Worm (Caenorhabditis elegans) whole organism, L4 larva: Measurements from ENCODE around the gene ZK757.2.

Experiments
- Y5F2A.4 ChIP-seq: fragments of 200-800 bp; sonication (Bioruptor generic); optimal IDR thresholded peaks from 2 replicates; lab custom pipeline; 2018; ENCODE audit warnings: mild to moderate bottlenecking, missing genetic modification characterization, missing compliant biosample characterization
- aha-1 ChIP-seq: fragments of 150-350 bp; peaks from one replicate; lab custom pipeline; 2014; ENCODE audit warnings: missing biosample characterization, missing genetic modification characterization
- arid-1 ChIP-seq: fragments of 200-800 bp; sonication (Bioruptor generic); conservative IDR thresholded peaks from 2 replicates; pipeline ENCODE4 v1.3.6; 2022; ENCODE audit warnings: missing genetic modification reagents, missing genetic modification characterization, missing compliant biosample characterization
- ceh-28 ChIP-seq: fragments of 150-350 bp; optimal IDR thresholded peaks from 2 replicates; lab custom pipeline; 2014; ENCODE audit warnings: missing biosample characterization, missing genetic modification reagents, missing genetic modification characterization
- ceh-32 ChIP-seq: sonication (generic microtip); optimal IDR thresholded peaks from 2 replicates; lab custom pipeline; 2016; ENCODE audit warnings: mild to moderate bottlenecking, missing genetic modification characterization, missing compliant biosample characterization; ENCODE audit not compliant: poor library complexity
- ceh-62 ChIP-seq: sonication (generic microtip); optimal IDR thresholded peaks from 2 replicates; lab custom pipeline; 2017; ENCODE audit warnings: missing biosample characterization, missing genetic modification characterization
- ces-1 ChIP-seq: fragments of 150-350 bp; sonication (generic microtip); optimal IDR thresholded peaks from 4 replicates; lab custom pipeline; 2014; ENCODE audit warnings: missing biosample characterization, missing genetic modification reagents, missing genetic modification characterization
- daf-16 ChIP-seq, 3 experiments: sonication (generic microtip); optimal IDR thresholded peaks; 2 replicates each; lab custom pipeline; 2016 to 2017; ENCODE audit warnings: missing genetic modification characterization in 3 of 3, missing genetic modification reagents in 3 of 3, mild to moderate bottlenecking in 2 of 3, missing compliant biosample characterization in 2 of 3, missing biosample characterization in 1 of 3, moderate library complexity in 1 of 3
- dmd-6 ChIP-seq: fragments of 200-800 bp; sonication (Bioruptor generic); IDR thresholded peaks from 2 replicates; pipeline ENCODE4 v1.3.6; 2022; ENCODE audit warnings: missing genetic modification reagents, missing genetic modification characterization, missing compliant biosample characterization
- dmd-8 ChIP-seq: fragments of 200-800 bp; sonication (Bioruptor generic); IDR thresholded peaks from 2 replicates; pipeline ENCODE4 v1.3.6; 2022; ENCODE audit warnings: missing genetic modification characterization, missing compliant biosample characterization
- dmd-9 ChIP-seq: fragments of 200-800 bp; sonication (Bioruptor generic); IDR thresholded peaks from 2 replicates; pipeline ENCODE4 v1.3.6; 2022; ENCODE audit warnings: missing genetic modification reagents, missing genetic modification characterization, missing compliant biosample characterization
- dpl-1 ChIP-seq: fragments of 150-350 bp; optimal IDR thresholded peaks from 2 replicates; lab custom pipeline; 2014; ENCODE audit warnings: missing biosample characterization, missing genetic modification reagents, missing genetic modification characterization
- dve-1 ChIP-seq: sonication (generic microtip); optimal IDR thresholded peaks from 2 replicates; lab custom pipeline; 2017; ENCODE audit warnings: antibody characterized with exemption, mild to moderate bottlenecking, missing genetic modification characterization, missing compliant biosample characterization; ENCODE audit not compliant: insufficient read depth
- egl-27 ChIP-seq: sonication (generic microtip); optimal IDR thresholded peaks from 3 replicates; lab custom pipeline; 2017; ENCODE audit warnings: missing biosample characterization, missing genetic modification reagents, missing genetic modification characterization
- egl-43 ChIP-seq: fragments of 200-800 bp; sonication (Bioruptor generic); IDR thresholded peaks from 2 replicates; pipeline ENCODE4 v1.3.6; 2022; ENCODE audit warnings: missing genetic modification reagents, missing genetic modification characterization, missing compliant biosample characterization
- hlh-11 ChIP-seq: fragments of 200-800 bp; sonication (Bioruptor generic); optimal IDR thresholded peaks from 2 replicates; lab custom pipeline; 2018; ENCODE audit warnings: mild to moderate bottlenecking, missing genetic modification characterization, missing compliant biosample characterization
- hlh-30 ChIP-seq: sonication (generic microtip); optimal IDR thresholded peaks from 2 replicates; lab custom pipeline; 2017; ENCODE audit warnings: antibody characterized with exemption, mild to moderate bottlenecking, missing genetic modification characterization, missing compliant biosample characterization; ENCODE audit not compliant: insufficient read depth
- lin-1 ChIP-seq: fragments of 200-800 bp; sonication (Bioruptor generic); IDR thresholded peaks from 2 replicates; pipeline ENCODE4 v1.3.6; 2022; ENCODE audit warnings: missing genetic modification reagents, missing genetic modification characterization, missing compliant biosample characterization
- lin-13 ChIP-seq: fragments of 150-350 bp; optimal IDR thresholded peaks from 2 replicates; lab custom pipeline; 2014; ENCODE audit warnings: missing biosample characterization, missing genetic modification reagents, missing genetic modification characterization
- lin-15B ChIP-seq: fragments of 150-350 bp; sonication (generic microtip); optimal IDR thresholded peaks from 3 replicates; lab custom pipeline; 2014; ENCODE audit warnings: missing biosample characterization, missing genetic modification characterization
- lin-38 ChIP-seq: fragments of 200-800 bp; sonication (Bioruptor generic); IDR thresholded peaks from 2 replicates; pipeline ENCODE4 v1.3.6; 2022; ENCODE audit warnings: missing genetic modification reagents, missing genetic modification characterization, missing compliant biosample characterization
- lir-3 ChIP-seq: sonication (generic microtip); optimal IDR thresholded peaks from 2 replicates; lab custom pipeline; 2016; ENCODE audit warnings: mild to moderate bottlenecking, missing genetic modification characterization, missing compliant biosample characterization
- mdl-1 ChIP-seq, 2 experiments: fragments of 150-350 bp in 1 of 2; sonication (generic microtip) in 1 of 2; optimal IDR thresholded peaks; 2 replicates each; lab custom pipeline; 2014 to 2017; ENCODE audit warnings: missing biosample characterization in 2 of 2, missing genetic modification characterization in 2 of 2
- mep-1 ChIP-seq: fragments of 150-350 bp; sonication (generic microtip); optimal IDR thresholded peaks from 3 replicates; lab custom pipeline; 2014; ENCODE audit warnings: missing biosample characterization, missing genetic modification characterization
- mes-2 ChIP-seq: sonication (generic microtip); optimal IDR thresholded peaks from 2 replicates; lab custom pipeline; 2016; ENCODE audit warnings: missing genotype, mild to moderate bottlenecking, missing genetic modification characterization, missing compliant biosample characterization; ENCODE audit not compliant: poor library complexity, severe bottlenecking
- mxl-3 ChIP-seq: fragments of 200-800 bp; sonication (Bioruptor generic); optimal IDR thresholded peaks from 2 replicates; lab custom pipeline; 2018; ENCODE audit warnings: mild to moderate bottlenecking, missing genetic modification characterization, missing compliant biosample characterization
- nhr-11 ChIP-seq: fragments of 150-350 bp; optimal IDR thresholded peaks from 2 replicates; lab custom pipeline; 2014; ENCODE audit warnings: missing biosample characterization, missing genetic modification characterization
- nhr-111 ChIP-seq: fragments of 200-800 bp; sonication (Bioruptor generic); optimal IDR thresholded peaks from 2 replicates; lab custom pipeline; 2018; ENCODE audit warnings: mild to moderate bottlenecking, missing genetic modification characterization, missing compliant biosample characterization
- nhr-28 ChIP-seq: fragments of 150-350 bp; optimal IDR thresholded peaks from 2 replicates; lab custom pipeline; 2014; ENCODE audit warnings: missing biosample characterization, missing genetic modification characterization
- nhr-41 ChIP-seq: fragments of 200-800 bp; sonication (Bioruptor generic); IDR thresholded peaks from 2 replicates; pipeline ENCODE4 v1.3.6; 2022; ENCODE audit warnings: missing genetic modification reagents, missing genetic modification characterization, missing compliant biosample characterization
- nhr-42 ChIP-seq: fragments of 200-800 bp; sonication (Bioruptor generic); IDR thresholded peaks from 2 replicates; pipeline ENCODE4 v1.3.6; 2022; ENCODE audit warnings: missing genetic modification characterization, missing compliant biosample characterization
- nhr-48 ChIP-seq: sonication (generic microtip); optimal IDR thresholded peaks from 2 replicates; lab custom pipeline; 2016; ENCODE audit warnings: mild to moderate bottlenecking, missing genetic modification characterization, missing compliant biosample characterization
- nhr-6 ChIP-seq: fragments of 150-350 bp; optimal IDR thresholded peaks from 2 replicates; lab custom pipeline; 2014; ENCODE audit warnings: missing biosample characterization, missing genetic modification characterization
- php-3 ChIP-seq: fragments of 200-800 bp; sonication (Bioruptor generic); IDR thresholded peaks from 2 replicates; pipeline ENCODE4 v1.3.6; 2022; ENCODE audit warnings: missing genetic modification reagents, missing genetic modification characterization, missing compliant biosample characterization
- saeg-2 ChIP-seq: fragments of 200-800 bp; sonication (Bioruptor generic); IDR thresholded peaks from 2 replicates; pipeline ENCODE4 v1.3.6; 2022; ENCODE audit warnings: missing genetic modification reagents, missing genetic modification characterization, missing compliant biosample characterization
- snpc-1.2 ChIP-seq: fragments of 200-800 bp; sonication (Bioruptor generic); IDR thresholded peaks from 2 replicates; pipeline ENCODE4 v1.3.6; 2022; ENCODE audit warnings: missing genetic modification reagents, missing genetic modification characterization, missing compliant biosample characterization
- tag-97 ChIP-seq: fragments of 200-800 bp; sonication (Bioruptor generic); IDR thresholded peaks from 2 replicates; pipeline ENCODE4 v1.3.6; 2022; ENCODE audit warnings: missing genetic modification characterization, missing compliant biosample characterization
- unc-130 ChIP-seq: sonication (generic microtip); optimal IDR thresholded peaks from 2 replicates; lab custom pipeline; 2016; ENCODE audit warnings: missing genetic modification reagents, missing genetic modification characterization, missing compliant biosample characterization
- unc-39 ChIP-seq: sonication (generic microtip); optimal IDR thresholded peaks from 2 replicates; lab custom pipeline; 2017; ENCODE audit warnings: missing biosample characterization, missing genetic modification characterization
- vab-7 ChIP-seq: fragments of 200-800 bp; sonication (Bioruptor generic); IDR thresholded peaks from 2 replicates; pipeline ENCODE4 v1.3.6; 2022; ENCODE audit warnings: missing genetic modification reagents, missing genetic modification characterization, missing compliant biosample characterization
- zip-11 ChIP-seq: fragments of 200-800 bp; sonication (Bioruptor generic); IDR thresholded peaks from 2 replicates; pipeline ENCODE4 v1.3.6; 2022; ENCODE audit warnings: missing genetic modification characterization, missing compliant biosample characterization
- ztf-7 ChIP-seq: fragments of 150-350 bp; optimal IDR thresholded peaks from 2 replicates; lab custom pipeline; 2014; ENCODE audit warnings: missing biosample characterization, missing genetic modification characterization

ZK757.2 gene

ce11 chrIII:9878828-9879227 is at the start of gene ZK757.2:
TSS of gene ZK757.2 (minus strand) at chrIII:9878928.
- no peak for TF ChIP-seq php-3 (GFP tag; lab: Robert Waterston, UW)
- TF ChIP-seq arid-1 (GFP tag; lab: Robert Waterston, UW), result no peak
- no peak for TF ChIP-seq nhr-11 (tag; lab: Kevin White, UChicago)
- TF ChIP-seq saeg-2 (GFP tag; lab: Robert Waterston, UW), result no peak
- TF ChIP-seq dpl-1, result no peak
- no peak for TF ChIP-seq mxl-3 (GFP tag; lab: Kevin White, UChicago)
- TF ChIP-seq lir-3 (tag; lab: Kevin White, UChicago), result no peak
- TF ChIP-seq nhr-6 (tag; lab: Kevin White, UChicago), result no peak
- no peak for TF ChIP-seq ztf-7 (tag; lab: Kevin White, UChicago)
- no peak for TF ChIP-seq egl-43 (GFP tag; lab: Robert Waterston, UW)
- TF ChIP-seq snpc-1.2, result no peak
- TF ChIP-seq hlh-30 (tag; lab: Kevin White, UChicago), result no peak
- no peak for TF ChIP-seq hlh-11 (tag; lab: Kevin White, UChicago)
- no peak for TF ChIP-seq ceh-28 (tag; lab: Kevin White, UChicago)
- TF ChIP-seq zip-11 (GFP tag; lab: Robert Waterston, UW), result no peak
- no peak for TF ChIP-seq lin-38 (GFP tag; lab: Robert Waterston, UW)
- no peak for TF ChIP-seq egl-27 (tag; lab: Kevin White, UChicago)
- TF ChIP-seq unc-39 (tag; lab: Kevin White, UChicago), result no peak

ce11 chrIII:9927378-9927777 is 48.6 kb upstream of the ZK757.2 start, which contains the start of gene ttr-2:
TSS of gene ttr-2 (plus strand) at chrIII:9927769.
- TF ChIP-seq nhr-28 (tag; lab: Kevin White, UChicago) (peak; percentile 42), unc-130 (no peak), mep-1 (tag; lab: Kevin White, UChicago) (peak; percentile 2), vab-7 (no peak)

ce11 chrIII:9926650-9927049 is 47.9 kb upstream of the ZK757.2 start, which contains the start of gene ttr-3:
TSS of gene ttr-3 (minus strand) at chrIII:9926750.
- no peak for TF ChIP-seq Y5F2A.4 (GFP tag; lab: Kevin White, UChicago)
- no peak for TF ChIP-seq tag-97 (GFP tag; lab: Robert Waterston, UW)
- no peak for TF ChIP-seq unc-130
- no peak for TF ChIP-seq dmd-9 (GFP tag; lab: Robert Waterston, UW)
- TF ChIP-seq dve-1 (tag; lab: Kevin White, UChicago), result peak; percentile 25
- TF ChIP-seq, all 104 proteins: peak for 1

ce11 chrIII:9922874-9923273 is 44.1 kb upstream of the ZK757.2 start, which contains the start of gene cbp-2:
TSS of gene cbp-2 (plus strand) at chrIII:9923174.
- TF ChIP-seq ces-1 (no peak), lin-15B (tag; lab: Kevin White, UChicago) (no peak), unc-130 (no peak), zip-11 (GFP tag; lab: Robert Waterston, UW) (no peak)

- TF ChIP-seq dmd-9 (GFP tag; lab: Robert Waterston, UW) (no peak), daf-16 (GFP tag; optimal IDR thresholded peaks at IDR 0.05; lab: Kevin White, UChicago) (no peak), daf-16 (tag; optimal IDR thresholded peaks at IDR 0.05; lab: Kevin White, UChicago) (peak; percentile 86), dmd-6 (no peak), nhr-48 (tag; lab: Kevin White, UChicago) (no peak), ceh-62 (tag; lab: Kevin White, UChicago) (no peak), lin-1 (GFP tag; lab: Robert Waterston, UW) (no peak), unc-39 (tag; lab: Kevin White, UChicago) (no peak), dmd-8 (no peak), zip-11 (GFP tag; lab: Robert Waterston, UW) (no peak), lin-13 (GFP tag; lab: Kevin White, UChicago) (no peak), nhr-28 (tag; lab: Kevin White, UChicago) (peak; percentile 56), egl-43 (GFP tag; lab: Robert Waterston, UW) (no peak), nhr-111 (GFP tag; lab: Kevin White, UChicago) (no peak), mes-2 (tag; lab: Kevin White, UChicago) (no peak), dve-1 (tag; lab: Kevin White, UChicago) (peak; percentile 38), nhr-42 (GFP tag; lab: Robert Waterston, UW) (no peak), nhr-41 (no peak), mdl-1 (tag; optimal IDR thresholded peaks at IDR 0.05; lab: Kevin White, UChicago) (no peak), ceh-32 (tag; lab: Kevin White, UChicago) (no peak), ceh-28 (tag; lab: Kevin White, UChicago) (no peak), vab-7 (no peak), aha-1 (tag; lab: Kevin White, UChicago) (no peak)
These were observed 43.6 kb upstream of the ZK757.2 start for ce11 chrIII:9922310-9922709.
